Fruit fly (Drosophila melanogaster) whole organism, pupa: ENCODE results near the gene CG31468.
A peak's percentile ranks its signal among the peaks of the same experiment; 100 is the strongest.

ENCODE experiments used
- CG10348 ChIP-seq: fragments of 200-800 bp; sonication (Bioruptor generic); IDR thresholded peaks from 2 replicates; pipeline ENCODE4 v1.3.6; 2022; ENCODE audit warnings: missing biosample characterization, missing genetic modification characterization
- CG12605 ChIP-seq: fragments of 200-800 bp; sonication (Bioruptor generic); IDR thresholded peaks from 2 replicates; pipeline ENCODE4 v1.3.6; 2022; ENCODE audit warnings: missing biosample characterization, missing genetic modification characterization
- CG13204 ChIP-seq: fragments of 200-800 bp; sonication (Bioruptor generic); optimal IDR thresholded peaks from 2 replicates; lab custom pipeline; 2018; ENCODE audit warnings: missing biosample characterization, mild to moderate bottlenecking, missing genetic modification characterization, moderate library complexity
- CG14655 ChIP-seq: fragments of 200-800 bp; sonication (Bioruptor generic); optimal IDR thresholded peaks from 3 replicates; lab custom pipeline; 2017; ENCODE audit warnings: mild to moderate bottlenecking, missing biosample characterization, missing genetic modification reagents, missing genetic modification characterization
- CG15710 ChIP-seq: fragments of 200-800 bp; sonication (Bioruptor generic); optimal IDR thresholded peaks from 2 replicates; lab custom pipeline; 2018; ENCODE audit warnings: missing biosample characterization, mild to moderate bottlenecking, missing genetic modification characterization, moderate library complexity
- CG17806 ChIP-seq: fragments of 200-800 bp; sonication (Bioruptor generic); optimal IDR thresholded peaks from 2 replicates; lab custom pipeline; 2018; ENCODE audit warnings: missing biosample characterization, mild to moderate bottlenecking, missing genetic modification characterization, moderate library complexity
- CG32121 ChIP-seq: fragments of 200-800 bp; sonication (Bioruptor generic); IDR thresholded peaks from 2 replicates; pipeline ENCODE4 v1.3.6; 2022; ENCODE audit warnings: missing biosample characterization, missing genetic modification characterization
- CG34367 ChIP-seq: fragments of 200-800 bp; sonication (Bioruptor generic); optimal IDR thresholded peaks from 2 replicates; lab custom pipeline; 2018; ENCODE audit warnings: missing biosample characterization, mild to moderate bottlenecking, missing genetic modification characterization
- CG4496 ChIP-seq: fragments of 200-800 bp; sonication (Bioruptor generic); IDR thresholded peaks from 3 replicates; pipeline ENCODE4 v1.3.6; 2022; ENCODE audit warnings: missing biosample characterization, missing genetic modification characterization
- CG8159 ChIP-seq: fragments of 200-800 bp; sonication (Bioruptor generic); optimal IDR thresholded peaks from 3 replicates; lab custom pipeline; 2018; ENCODE audit warnings: missing biosample characterization, mild to moderate bottlenecking, missing genetic modification characterization, moderate library complexity
- CG8301 ChIP-seq: fragments of 200-800 bp; sonication (Bioruptor generic); optimal IDR thresholded peaks from 2 replicates; lab custom pipeline; 2018; ENCODE audit warnings: missing biosample characterization, mild to moderate bottlenecking, missing genetic modification characterization
- CG9948 ChIP-seq: fragments of 200-800 bp; sonication (Bioruptor generic); optimal IDR thresholded peaks from 2 replicates; lab custom pipeline; 2018; ENCODE audit warnings: missing biosample characterization, mild to moderate bottlenecking, missing genetic modification characterization, moderate library complexity
- D1 ChIP-seq: fragments of 200-800 bp; sonication (Bioruptor generic); optimal IDR thresholded peaks from 2 replicates; lab custom pipeline; 2018; ENCODE audit warnings: missing biosample characterization, mild to moderate bottlenecking, missing genetic modification characterization, moderate library complexity
- EcR ChIP-seq: fragments of 200-800 bp; sonication (Bioruptor generic); optimal IDR thresholded peaks from 3 replicates; lab custom pipeline; 2019; ENCODE audit warnings: missing biosample characterization, missing genetic modification characterization, mild to moderate bottlenecking, moderate library complexity, missing genetic modification reagents
- Ets98B ChIP-seq: fragments of 200-800 bp; sonication (Bioruptor generic); IDR thresholded peaks from 2 replicates; pipeline ENCODE4 v1.3.6; 2022; ENCODE audit warnings: missing biosample characterization, missing genetic modification characterization
- Pif1A ChIP-seq: fragments of 200-800 bp; sonication (Bioruptor generic); optimal IDR thresholded peaks from 3 replicates; lab custom pipeline; 2016; ENCODE audit warnings: missing biosample characterization, missing genetic modification characterization
- Pif1B ChIP-seq: fragments of 200-800 bp; sonication (Bioruptor generic); optimal IDR thresholded peaks from 3 replicates; lab custom pipeline; 2016; ENCODE audit warnings: missing biosample characterization, missing genetic modification characterization
- Snoo ChIP-seq: fragments of 200-800 bp; sonication (Bioruptor generic); optimal IDR thresholded peaks from 3 replicates; lab custom pipeline; 2017; ENCODE audit warnings: missing biosample characterization, mild to moderate bottlenecking, missing genetic modification characterization, inconsistent platforms
- fd96Ca ChIP-seq: fragments of 200-800 bp; sonication (Bioruptor generic); IDR thresholded peaks from 3 replicates; pipeline ENCODE4 v1.3.6; 2022; ENCODE audit warnings: missing biosample characterization, missing genetic modification characterization
- gl ChIP-seq: fragments of 200-800 bp; sonication (Bioruptor generic); optimal IDR thresholded peaks from 2 replicates; lab custom pipeline; 2018; ENCODE audit warnings: missing biosample characterization, mild to moderate bottlenecking, missing genetic modification characterization
- rn ChIP-seq: fragments of 200-800 bp; sonication (Bioruptor generic); IDR thresholded peaks from 2 replicates; pipeline ENCODE4 v1.3.6; 2022; ENCODE audit warnings: missing biosample characterization, missing genetic modification characterization

Gene CG31468

dm6 chr3R:23729632-23730471 lies 29.7 kb upstream of the CG31468 start:
- peak; percentile 40 for TF ChIP-seq Snoo (tag; lab: Kevin White, UChicago)
- TF ChIP-seq CG32121 (GFP tag; lab: Robert Waterston, UW): peak; percentile 57
- TF ChIP-seq CG34367 (tag; lab: Kevin White, UChicago): no peak
- peak; percentile 62 for TF ChIP-seq CG12605
- peak; percentile 84 for TF ChIP-seq CG4496 (GFP tag; lab: Robert Waterston, UW)
- no peak for TF ChIP-seq CG17806
- no peak for TF ChIP-seq CG10348 (GFP tag; lab: Robert Waterston, UW)
- TF ChIP-seq CG9948 (tag; lab: Kevin White, UChicago): no peak
- peak; percentile 45 for TF ChIP-seq CG14655 (GFP tag; lab: Kevin White, UChicago)
- TF ChIP-seq EcR (GFP tag; lab: Kevin White, UChicago): peak; percentile 54
- peak; percentile 38 for TF ChIP-seq gl
- TF ChIP-seq Ets98B (GFP tag; lab: Robert Waterston, UW): peak; percentile 61
- TF ChIP-seq CG8159: peak; percentile 21
- TF ChIP-seq Pif1A (GFP tag; lab: Kevin White, UChicago): no peak
- peak; percentile 39 for TF ChIP-seq CG8301 (tag; lab: Kevin White, UChicago)
- peak; percentile 6 for TF ChIP-seq CG15710 (tag; lab: Kevin White, UChicago)
- TF ChIP-seq fd96Ca (GFP tag; lab: Robert Waterston, UW): peak; percentile 51; the same call in 2 of the 3 replicates
- TF ChIP-seq CG13204: peak; percentile 54
- TF ChIP-seq rn: no peak
- TF ChIP-seq Pif1B (GFP tag; lab: Kevin White, UChicago): no peak
- TF ChIP-seq D1 (tag; lab: Kevin White, UChicago): no peak

- TF ChIP-seq Snoo (tag; lab: Kevin White, UChicago) (no peak), Ets98B (GFP tag; lab: Robert Waterston, UW) (no peak), CG32121 (GFP tag; lab: Robert Waterston, UW) (no peak), CG8301 (tag; lab: Kevin White, UChicago) (no peak), EcR (GFP tag; lab: Kevin White, UChicago) (no peak), CG14655 (GFP tag; lab: Kevin White, UChicago) (no peak), CG12605 (no peak), CG4496 (GFP tag; lab: Robert Waterston, UW) (no peak), CG8159 (no peak), D1 (tag; lab: Kevin White, UChicago) (no peak), CG15710 (tag; lab: Kevin White, UChicago) (no peak), rn (no peak), fd96Ca (GFP tag; lab: Robert Waterston, UW) (no peak), Pif1B (GFP tag; lab: Kevin White, UChicago) (no peak), Pif1A (GFP tag; lab: Kevin White, UChicago) (no peak), CG13204 (no peak), gl (no peak), CG17806 (no peak), CG9948 (tag; lab: Kevin White, UChicago) (no peak)
These were observed 28.9 kb upstream of the CG31468 start for dm6 chr3R:23729066-23729465.

- peak; percentile 49 for TF ChIP-seq CG8159
- TF ChIP-seq gl: peak; percentile 62
- TF ChIP-seq CG15710 (tag; lab: Kevin White, UChicago): peak; percentile 52
- TF ChIP-seq fd96Ca (GFP tag; lab: Robert Waterston, UW): 0 out of 3 replicates have a peak, but pooled peaks have one; percentile 25
- no peak for TF ChIP-seq CG8301 (tag; lab: Kevin White, UChicago)
- TF ChIP-seq CG17806: no peak
- no peak for TF ChIP-seq rn
- TF ChIP-seq CG14655 (GFP tag; lab: Kevin White, UChicago): peak; percentile 23
- peak; percentile 57 for TF ChIP-seq Pif1A (GFP tag; lab: Kevin White, UChicago)
- TF ChIP-seq Ets98B (GFP tag; lab: Robert Waterston, UW): peak; percentile 71; the same call in 1 of the 2 replicates
- TF ChIP-seq CG12605: peak; percentile 85
- TF ChIP-seq CG10348 (GFP tag; lab: Robert Waterston, UW): no peak
- no peak for TF ChIP-seq Snoo (tag; lab: Kevin White, UChicago)
- peak; percentile 44 for TF ChIP-seq Pif1B (GFP tag; lab: Kevin White, UChicago)
- TF ChIP-seq CG34367 (tag; lab: Kevin White, UChicago): no peak
- TF ChIP-seq D1 (tag; lab: Kevin White, UChicago): no peak
- peak; percentile 28; the same call in 1 of the 2 replicates for TF ChIP-seq CG32121 (GFP tag; lab: Robert Waterston, UW)
- TF ChIP-seq CG4496 (GFP tag; lab: Robert Waterston, UW): peak; percentile 76; the same call in 2 of the 3 replicates
- no peak for TF ChIP-seq EcR (GFP tag; lab: Kevin White, UChicago)
- TF ChIP-seq CG9948 (tag; lab: Kevin White, UChicago): peak; percentile 7
- peak; percentile 62 for TF ChIP-seq CG13204
- TF ChIP-seq, all 21 proteins: peak for 13
These were observed 27.9 kb upstream of the CG31468 start for dm6 chr3R:23728086-23728485.

DNA sequence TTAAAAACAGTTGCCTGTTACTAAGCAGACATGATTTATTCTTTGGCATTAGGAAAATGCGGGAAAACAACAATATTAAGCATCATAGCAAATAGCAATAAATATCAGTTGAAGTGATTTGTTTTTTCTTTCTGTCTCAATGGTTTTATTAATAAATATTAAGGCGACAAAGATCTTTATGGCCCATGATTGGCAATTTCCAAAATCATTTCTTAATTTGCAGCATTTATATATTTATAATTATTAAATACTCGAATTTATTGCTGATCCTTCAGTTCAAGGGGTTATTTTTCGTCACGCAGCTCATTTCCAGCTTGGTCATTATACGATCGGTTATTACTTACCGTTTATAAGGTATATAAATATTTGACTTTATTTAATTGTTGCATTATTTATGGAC lies 27.5 kb upstream of the CG31468 start:
- TF ChIP-seq CG4496 (GFP tag; lab: Robert Waterston, UW) (no peak), gl (no peak), CG10348 (GFP tag; lab: Robert Waterston, UW) (no peak), CG14655 (GFP tag; lab: Kevin White, UChicago) (no peak), Snoo (tag; lab: Kevin White, UChicago) (no peak), CG9948 (tag; lab: Kevin White, UChicago) (no peak), fd96Ca (GFP tag; lab: Robert Waterston, UW) (no peak), CG17806 (no peak), Pif1B (GFP tag; lab: Kevin White, UChicago) (no peak)

DNA sequence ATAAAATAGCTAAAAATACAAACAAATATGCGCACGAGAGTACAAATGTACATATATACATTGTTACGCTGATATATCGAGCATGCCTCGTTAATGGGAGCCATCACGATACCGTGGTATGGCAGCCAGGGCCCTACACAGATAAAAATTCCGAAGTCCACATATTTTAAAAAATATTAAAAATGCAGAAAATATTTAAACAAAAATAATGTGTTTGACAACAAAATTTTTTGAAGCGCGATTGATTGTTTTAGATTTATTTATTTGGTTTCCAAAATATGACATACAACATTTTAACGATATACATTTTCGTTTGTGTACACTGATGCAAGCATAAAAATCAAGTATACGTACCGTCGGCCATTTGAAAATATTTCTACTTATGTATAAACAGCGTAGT lies 26.6 kb upstream of the CG31468 start:
- no peak for TF ChIP-seq CG13204
- peak; percentile 84 for TF ChIP-seq CG32121 (GFP tag; lab: Robert Waterston, UW)
- TF ChIP-seq CG17806: peak; percentile 34
- peak; percentile 83 for TF ChIP-seq CG4496 (GFP tag; lab: Robert Waterston, UW)
- peak; percentile 33; the same call in 1 of the 2 replicates for TF ChIP-seq rn
- no peak for TF ChIP-seq CG10348 (GFP tag; lab: Robert Waterston, UW)
- peak; percentile 60 for TF ChIP-seq CG15710 (tag; lab: Kevin White, UChicago)
- peak; percentile 40 for TF ChIP-seq Snoo (tag; lab: Kevin White, UChicago)
- TF ChIP-seq EcR (GFP tag; lab: Kevin White, UChicago): no peak
- TF ChIP-seq Ets98B (GFP tag; lab: Robert Waterston, UW): peak; percentile 75
- peak; percentile 63 for TF ChIP-seq CG9948 (tag; lab: Kevin White, UChicago)
- TF ChIP-seq Pif1A (GFP tag; lab: Kevin White, UChicago): peak; percentile 63
- TF ChIP-seq gl: no peak
- TF ChIP-seq Pif1B (GFP tag; lab: Kevin White, UChicago): peak; percentile 45
- TF ChIP-seq CG14655 (GFP tag; lab: Kevin White, UChicago): peak; percentile 67
- TF ChIP-seq fd96Ca (GFP tag; lab: Robert Waterston, UW): 0 out of 3 replicates have a peak, but pooled peaks have one; percentile 50
- TF ChIP-seq CG12605: peak; percentile 67
- TF ChIP-seq CG8301 (tag; lab: Kevin White, UChicago): peak; percentile 70
- no peak for TF ChIP-seq D1 (tag; lab: Kevin White, UChicago)
- peak; percentile 27 for TF ChIP-seq CG34367 (tag; lab: Kevin White, UChicago)
- TF ChIP-seq CG8159: peak; percentile 69
